Worm (Caenorhabditis elegans) whole organism, midembryonic: ENCODE measurements around the gene T19D12.9.

Experiments used
- cog-1 ChIP-seq: sonication (generic microtip); optimal IDR thresholded peaks from 2 replicates; lab custom pipeline; 2016; ENCODE audit warnings: missing genetic modification characterization, missing compliant biosample characterization
- flt-1 ChIP-seq: fragments of 200-800 bp; sonication (Bioruptor generic); IDR thresholded peaks from 2 replicates; pipeline ENCODE4 v1.3.6; 2022; ENCODE audit warnings: missing genetic modification characterization, missing compliant biosample characterization
- klf-2 ChIP-seq: fragments of 200-800 bp; sonication (Bioruptor generic); conservative IDR thresholded peaks from 2 replicates; pipeline ENCODE4 v1.3.6; 2022; ENCODE audit warnings: missing genetic modification reagents, missing genetic modification characterization, missing compliant biosample characterization
- ref-1 ChIP-seq: fragments of 200-800 bp; sonication (Bioruptor generic); conservative IDR thresholded peaks from 2 replicates; pipeline ENCODE4 v1.3.6; 2022; ENCODE audit warnings: missing genetic modification reagents, missing genetic modification characterization, missing compliant biosample characterization
- tab-1 ChIP-seq: fragments of 200-800 bp; sonication (Bioruptor generic); IDR thresholded peaks from 2 replicates; pipeline ENCODE4 v1.3.6; 2022; ENCODE audit warnings: missing genetic modification characterization, missing compliant biosample characterization

DNA sequence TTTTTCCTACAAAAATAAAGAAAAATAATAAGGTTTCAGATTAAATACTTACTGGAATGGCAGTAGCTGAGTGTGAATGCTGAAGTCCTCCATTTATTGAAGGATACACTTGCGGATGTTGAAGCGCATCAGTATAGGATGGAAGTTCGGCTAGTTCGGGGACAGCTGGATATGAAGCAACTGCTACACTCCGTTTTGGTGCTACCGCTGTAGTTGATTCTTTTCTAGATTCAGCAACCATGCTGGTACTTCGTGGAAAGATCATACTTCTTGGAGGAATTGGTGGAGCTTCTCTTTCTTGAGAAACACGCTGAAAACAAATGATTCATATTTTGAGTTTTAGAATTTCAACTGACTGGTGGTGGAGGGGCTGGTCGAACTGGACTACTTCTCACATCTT is 45.6 kb downstream of the T19D12.9 start:
- TF ChIP-seq flt-1 (GFP tag; lab: Robert Waterston, UW) (no peak), cog-1 (tag; lab: Kevin White, UChicago) (no peak), tab-1 (no peak), ref-1 (no peak), klf-2 (GFP tag; lab: Robert Waterston, UW) (no peak)
